Worm (Caenorhabditis elegans) whole organism, midembryonic: Measurements from ENCODE around the gene srh-87.

ENCODE experiments used
- klf-2 ChIP-seq: fragments of 200-800 bp; sonication (Bioruptor generic); conservative IDR thresholded peaks from 2 replicates; pipeline ENCODE4 v1.3.6; 2022; ENCODE audit warnings: missing genetic modification reagents, missing genetic modification characterization, missing compliant biosample characterization
- tab-1 ChIP-seq: fragments of 200-800 bp; sonication (Bioruptor generic); IDR thresholded peaks from 2 replicates; pipeline ENCODE4 v1.3.6; 2022; ENCODE audit warnings: missing genetic modification characterization, missing compliant biosample characterization
- ztf-23 ChIP-seq: fragments of 200-800 bp; sonication (Bioruptor generic); IDR thresholded peaks from 2 replicates; pipeline ENCODE4 v1.3.6; 2022; ENCODE audit warnings: missing genetic modification reagents, missing genetic modification characterization, missing compliant biosample characterization

ce11 chrV:2927553-2927952, 17.9 kb downstream of the srh-87 start, which contains the start of gene C31B8.12:
- TF ChIP-seq klf-2 (GFP tag; lab: Robert Waterston, UW) (no peak), ztf-23 (GFP tag; lab: Robert Waterston, UW) (no peak), tab-1 (GFP tag; lab: Robert Waterston, UW) (no peak)
